Worm (Caenorhabditis elegans): ENCODE measurements around the gene T25B9.8.

DNA sequence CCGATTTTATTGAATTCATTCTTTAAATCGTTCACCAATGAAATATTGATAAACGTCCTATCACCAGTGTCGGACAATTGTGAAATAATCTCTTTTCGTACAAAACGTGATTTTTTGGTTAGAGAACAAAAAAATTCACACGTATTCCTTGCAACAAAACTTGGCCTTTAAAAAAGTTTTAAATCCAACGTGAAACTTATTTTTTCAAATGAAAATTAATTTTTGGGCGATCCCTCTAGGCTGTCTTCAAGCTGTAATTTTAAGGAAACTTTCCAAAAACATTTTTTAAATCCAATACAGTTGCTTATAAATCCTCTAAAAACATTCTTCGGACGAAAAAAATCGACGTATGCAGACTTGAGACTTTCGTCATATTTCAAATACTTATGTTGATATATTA is 13.3 kb downstream of the T25B9.8 start, which contains the start of gene T25B9.5:
- TF ChIP-seq ceh-82 (tag; optimal IDR thresholded peaks at IDR 0.05) = no peak
- no peak for TF ChIP-seq fkh-2 (tag; optimal IDR thresholded peaks at IDR 0.05)
- no peak for TF ChIP-seq eor-1 (tag; optimal IDR thresholded peaks at IDR 0.05)
- no peak for TF ChIP-seq pha-4 (tag; optimal IDR thresholded peaks at IDR 0.05)
- no peak for TF ChIP-seq ama-1 (optimal IDR thresholded peaks at IDR 0.05)
- no peak for TF ChIP-seq ztf-4 (tag; optimal IDR thresholded peaks at IDR 0.05)

All from whole organism, L3 larva.